Fruit fly (Drosophila melanogaster) whole organism, embryonic: Measurements from ENCODE around the gene CG31637.

ENCODE experiments used
- Atf-2 ChIP-seq: fragments of 200-800 bp; sonication (Bioruptor generic); optimal IDR thresholded peaks from 2 replicates; lab custom pipeline; 2016; ENCODE audit warnings: missing biosample characterization, missing genetic modification characterization
- Atf3 ChIP-seq: fragments of 200-800 bp; sonication (Bioruptor generic); optimal IDR thresholded peaks from 3 replicates; lab custom pipeline; 2016; ENCODE audit warnings: missing biosample characterization, missing genetic modification characterization
- C15 ChIP-seq: fragments of 200-800 bp; sonication (Bioruptor generic); IDR thresholded peaks from 3 replicates; pipeline ENCODE4 v1.3.6; 2022; ENCODE audit warnings: missing biosample characterization, missing genetic modification characterization
- CG10209 ChIP-seq: fragments of 200-800 bp; sonication (Bioruptor generic); optimal IDR thresholded peaks from 3 replicates; lab custom pipeline; 2017; ENCODE audit warnings: missing biosample characterization, mild to moderate bottlenecking, missing genetic modification characterization, missing genetic modification reagents
- CG10321 ChIP-seq: fragments of 200-800 bp; sonication (Bioruptor generic); IDR thresholded peaks from 2 replicates; pipeline ENCODE4 v1.3.6; 2022; ENCODE audit warnings: missing biosample characterization, missing genetic modification characterization
- CG10431 ChIP-seq: fragments of 200-800 bp; sonication (Bioruptor generic); optimal IDR thresholded peaks from 3 replicates; lab custom pipeline; 2018; ENCODE audit warnings: missing biosample characterization, mild to moderate bottlenecking, missing genetic modification characterization
- CG12071 ChIP-seq: fragments of 200-800 bp; sonication (Bioruptor generic); optimal IDR thresholded peaks from 3 replicates; lab custom pipeline; 2018; ENCODE audit warnings: missing biosample characterization, mild to moderate bottlenecking, missing genetic modification characterization
- CG12104 ChIP-seq: fragments of 200-800 bp; sonication (Bioruptor generic); optimal IDR thresholded peaks from 3 replicates; lab custom pipeline; 2016; ENCODE audit warnings: missing biosample characterization, missing genetic modification characterization
- CG15514 ChIP-seq: fragments of 200-800 bp; sonication (Bioruptor generic); optimal IDR thresholded peaks from 3 replicates; lab custom pipeline; 2017; ENCODE audit warnings: missing biosample characterization, missing genetic modification characterization, mild to moderate bottlenecking, moderate library complexity, missing genetic modification reagents
- CG16779 ChIP-seq: fragments of 200-800 bp; sonication (Bioruptor generic); IDR thresholded peaks from 2 replicates; pipeline ENCODE4 v1.3.6; 2022; ENCODE audit warnings: missing biosample characterization, missing genetic modification characterization
- CG17802 ChIP-seq: fragments of 200-800 bp; sonication (Bioruptor generic); optimal IDR thresholded peaks from 2 replicates; lab custom pipeline; 2018; ENCODE audit warnings: missing biosample characterization, mild to moderate bottlenecking, missing genetic modification characterization, moderate library complexity
- CG18262 ChIP-seq: fragments of 200-800 bp; optimal IDR thresholded peaks from 3 replicates; lab custom pipeline; 2019; ENCODE audit warnings: missing biosample characterization, mild to moderate bottlenecking, missing genetic modification characterization, moderate library complexity
- CG3065 ChIP-seq: fragments of 200-800 bp; sonication (Bioruptor generic); optimal IDR thresholded peaks from 2 replicates; lab custom pipeline; 2016; ENCODE audit warnings: missing biosample characterization, missing genetic modification characterization
- CG32772 ChIP-seq: fragments of 200-800 bp; sonication (Bioruptor generic); IDR thresholded peaks from 2 replicates; pipeline ENCODE4 v1.3.6; 2022; ENCODE audit warnings: missing biosample characterization, missing genetic modification characterization
- CG6854 ChIP-seq: fragments of 200-800 bp; sonication (Bioruptor generic); optimal IDR thresholded peaks from 3 replicates; lab custom pipeline; 2017; ENCODE audit warnings: missing biosample characterization, mild to moderate bottlenecking, missing genetic modification characterization
- CG7928 ChIP-seq: fragments of 200-800 bp; sonication (Bioruptor generic); optimal IDR thresholded peaks from 2 replicates; lab custom pipeline; 2017; ENCODE audit warnings: missing biosample characterization, mild to moderate bottlenecking, missing genetic modification characterization
- CG8281 ChIP-seq: fragments of 200-800 bp; sonication (Bioruptor generic); optimal IDR thresholded peaks from 2 replicates; lab custom pipeline; 2018; ENCODE audit warnings: missing biosample characterization, mild to moderate bottlenecking, missing genetic modification characterization, moderate library complexity
- D ChIP-seq, 2 experiments: fragments of 200-800 bp in 1 of 2; fragments of >200 bp in 1 of 2; sonication (Bioruptor generic) in 1 of 2; optimal IDR thresholded peaks; 2 replicates in 1 of 2; 3 replicates in 1 of 2; lab custom pipeline; 2017; ENCODE audit warnings: mild to moderate bottlenecking in 1 of 2, missing biosample characterization in 1 of 2, missing genetic modification characterization in 1 of 2, missing genetic modification reagents in 1 of 2
- Dp ChIP-seq: fragments of 200-800 bp; sonication (Bioruptor generic); optimal IDR thresholded peaks from 2 replicates; lab custom pipeline; 2018; ENCODE audit warnings: missing biosample characterization, mild to moderate bottlenecking, missing genetic modification characterization, moderate library complexity
- Fer2 ChIP-seq: fragments of 200-800 bp; sonication (Bioruptor generic); optimal IDR thresholded peaks from 2 replicates; lab custom pipeline; 2018; ENCODE audit warnings: missing biosample characterization, mild to moderate bottlenecking, missing genetic modification characterization, moderate library complexity
- HHEX ChIP-seq: fragments of 200-800 bp; sonication (Bioruptor generic); optimal IDR thresholded peaks from 3 replicates; lab custom pipeline; 2017; ENCODE audit warnings: missing biosample characterization, mild to moderate bottlenecking, missing genetic modification characterization, missing genetic modification reagents
- HLH3B ChIP-seq: fragments of 200-800 bp; sonication (Bioruptor generic); IDR thresholded peaks from 2 replicates; pipeline ENCODE4 v1.3.6; 2022; ENCODE audit warnings: missing biosample characterization, missing genetic modification characterization
- HmgD ChIP-seq: fragments of 200-800 bp; sonication (Bioruptor generic); optimal IDR thresholded peaks from 3 replicates; lab custom pipeline; 2016; ENCODE audit warnings: missing biosample characterization, missing genetic modification characterization
- Scr ChIP-seq: fragments of 200-800 bp; sonication (Bioruptor generic); IDR thresholded peaks from 2 replicates; pipeline ENCODE4 v1.3.6; 2022; ENCODE audit warnings: missing biosample characterization, missing genetic modification characterization; ENCODE audit not compliant: partially characterized antibody
- Sox100B ChIP-seq: fragments of 200-800 bp; sonication (Bioruptor generic); optimal IDR thresholded peaks from 3 replicates; lab custom pipeline; 2018; ENCODE audit warnings: missing biosample characterization, mild to moderate bottlenecking, missing genetic modification characterization
- Sry-δ ChIP-seq: fragments of 200-800 bp; sonication (Bioruptor generic); optimal IDR thresholded peaks from 2 replicates; lab custom pipeline; 2016; ENCODE audit warnings: missing biosample characterization, missing genetic modification characterization
- ap ChIP-seq: fragments of 200-800 bp; sonication (Bioruptor generic); IDR thresholded peaks from 2 replicates; pipeline ENCODE4 v1.3.6; 2022; ENCODE audit warnings: missing biosample characterization, missing genetic modification characterization
- bcd ChIP-seq: fragments of 200-800 bp; sonication (Bioruptor generic); optimal IDR thresholded peaks from 2 replicates; lab custom pipeline; 2017; ENCODE audit warnings: missing biosample characterization, mild to moderate bottlenecking, missing genetic modification characterization
- cad ChIP-seq: fragments of >200 bp; optimal IDR thresholded peaks from 2 replicates; lab custom pipeline; 2017; ENCODE audit warnings: missing biosample characterization, missing genetic modification characterization
- chif ChIP-seq, 2 experiments: fragments of 200-800 bp; sonication (Bioruptor generic); optimal IDR thresholded peaks; 3 replicates each; lab custom pipeline; 2016; ENCODE audit warnings: missing biosample characterization in 2 of 2, missing genetic modification characterization in 2 of 2
- crol ChIP-seq: fragments of 200-800 bp; sonication (Bioruptor generic); IDR thresholded peaks from 2 replicates; pipeline ENCODE4 v1.3.6; 2022; ENCODE audit warnings: missing biosample characterization, missing genetic modification characterization
- crp ChIP-seq, 2 experiments: fragments of 200-800 bp; sonication (Bioruptor generic); optimal IDR thresholded peaks; 2 replicates in 1 of 2; 3 replicates in 1 of 2; lab custom pipeline; 2017; ENCODE audit warnings: missing biosample characterization in 2 of 2, missing genetic modification characterization in 2 of 2, mild to moderate bottlenecking in 1 of 2, moderate library complexity in 1 of 2
- danr ChIP-seq: fragments of 200-800 bp; sonication (Bioruptor generic); IDR thresholded peaks from 2 replicates; pipeline ENCODE4 v1.3.6; 2022; ENCODE audit warnings: missing biosample characterization, missing genetic modification characterization
- dysf ChIP-seq: fragments of 200-800 bp; sonication (Bioruptor generic); IDR thresholded peaks from 3 replicates; pipeline ENCODE4 v1.3.6; 2022; ENCODE audit warnings: missing biosample characterization, missing genetic modification characterization
- h ChIP-seq: fragments of >200 bp; optimal IDR thresholded peaks from 2 replicates; lab custom pipeline; 2017
- ind ChIP-seq: fragments of 200-800 bp; sonication (Bioruptor generic); optimal IDR thresholded peaks from 3 replicates; lab custom pipeline; 2016; ENCODE audit warnings: missing biosample characterization, missing genetic modification characterization
- jing ChIP-seq: fragments of 200-800 bp; sonication (Bioruptor generic); optimal IDR thresholded peaks from 2 replicates; lab custom pipeline; 2018; ENCODE audit warnings: missing biosample characterization, mild to moderate bottlenecking, missing genetic modification characterization
- klu ChIP-seq: fragments of 200-800 bp; sonication (Bioruptor generic); IDR thresholded peaks from 2 replicates; pipeline ENCODE4 v1.3.6; 2022; ENCODE audit warnings: missing biosample characterization, missing genetic modification characterization
- lab ChIP-seq: fragments of 200-800 bp; sonication (Bioruptor generic); optimal IDR thresholded peaks from 3 replicates; lab custom pipeline; 2017; ENCODE audit warnings: missing biosample characterization, missing genetic modification characterization, mild to moderate bottlenecking, moderate library complexity, missing genetic modification reagents
- mam ChIP-seq: fragments of 200-800 bp; sonication (Bioruptor generic); optimal IDR thresholded peaks from 3 replicates; lab custom pipeline; 2016; ENCODE audit warnings: missing biosample characterization, missing genetic modification characterization
- mld ChIP-seq: fragments of 200-800 bp; sonication (Bioruptor generic); IDR thresholded peaks from 3 replicates; pipeline ENCODE4 v1.3.6; 2022; ENCODE audit warnings: missing biosample characterization, missing genetic modification characterization; ENCODE audit not compliant: partially characterized antibody
- nom ChIP-seq: fragments of 200-800 bp; sonication (Bioruptor generic); optimal IDR thresholded peaks from 2 replicates; lab custom pipeline; 2017; ENCODE audit warnings: missing biosample characterization, missing genetic modification characterization, mild to moderate bottlenecking, moderate library complexity, missing genetic modification reagents
- shn ChIP-seq: fragments of 200-800 bp; sonication (Bioruptor generic); optimal IDR thresholded peaks from 3 replicates; lab custom pipeline; 2016; ENCODE audit warnings: missing biosample characterization, missing genetic modification characterization
- sima ChIP-seq: fragments of 200-800 bp; sonication (Bioruptor generic); optimal IDR thresholded peaks from 2 replicates; lab custom pipeline; 2016; ENCODE audit warnings: missing biosample characterization, missing genetic modification characterization
- slou ChIP-seq: fragments of 200-800 bp; sonication (Bioruptor generic); optimal IDR thresholded peaks from 3 replicates; lab custom pipeline; 2016; ENCODE audit warnings: missing biosample characterization, missing genetic modification characterization
- slp2 ChIP-seq: fragments of 200-800 bp; sonication (Bioruptor generic); optimal IDR thresholded peaks from 2 replicates; lab custom pipeline; 2016; ENCODE audit warnings: missing biosample characterization, missing genetic modification characterization
- sob ChIP-seq: fragments of 200-800 bp; sonication (Bioruptor generic); IDR thresholded peaks from 2 replicates; pipeline ENCODE4 v1.3.6; 2022; ENCODE audit warnings: missing biosample characterization, missing genetic modification characterization
- ssp ChIP-seq: fragments of 200-800 bp; sonication (Bioruptor generic); IDR thresholded peaks from 2 replicates; pipeline ENCODE4 v1.3.6; 2022; ENCODE audit warnings: missing biosample characterization, missing genetic modification characterization
- stc ChIP-seq: fragments of 200-800 bp; sonication (Bioruptor generic); IDR thresholded peaks from 2 replicates; pipeline ENCODE4 v1.3.6; 2022; ENCODE audit warnings: missing biosample characterization, missing genetic modification characterization
- trh ChIP-seq: fragments of 200-800 bp; sonication (Bioruptor generic); optimal IDR thresholded peaks from 2 replicates; lab custom pipeline; 2016; ENCODE audit warnings: missing biosample characterization, missing genetic modification characterization
- tx ChIP-seq: fragments of 200-800 bp; sonication (Bioruptor generic); optimal IDR thresholded peaks from 2 replicates; lab custom pipeline; 2016; ENCODE audit warnings: missing biosample characterization, missing genetic modification characterization
- yki ChIP-seq: fragments of >200 bp; optimal IDR thresholded peaks from 3 replicates; lab custom pipeline; 2018

Gene CG31637

DNA sequence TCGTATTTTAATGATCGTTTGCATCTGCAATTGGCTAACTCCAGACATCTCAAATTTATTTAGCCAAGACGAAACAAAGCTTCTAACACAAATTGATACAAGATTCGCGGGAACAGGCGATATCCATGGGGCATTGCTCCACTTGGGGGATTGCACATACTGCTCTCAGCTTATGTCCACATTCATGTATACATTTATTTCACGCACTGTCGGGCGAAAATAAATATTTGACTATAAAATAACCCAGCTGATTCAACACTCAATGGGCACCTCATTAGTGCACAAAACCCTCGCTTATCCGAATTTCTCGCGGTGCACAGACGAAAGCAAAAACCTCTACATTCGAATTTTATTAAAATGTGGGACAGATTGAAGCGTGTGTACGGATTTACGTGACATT, 37.0 kb upstream of the CG31637 start (continued):
- no peak for TF ChIP-seq D (optimal IDR thresholded peaks at IDR 0.05; lab: Kevin White, UChicago)
- TF ChIP-seq D (GFP tag; optimal IDR thresholded peaks at IDR 0.05; lab: Kevin White, UChicago) = peak; percentile 50
- TF ChIP-seq mam (GFP tag; lab: Kevin White, UChicago) = no peak
- TF ChIP-seq HHEX (GFP tag; lab: Kevin White, UChicago) = peak; percentile 46
- TF ChIP-seq slou (GFP tag; lab: Kevin White, UChicago) = no peak
- no peak for TF ChIP-seq ssp (GFP tag; lab: Robert Waterston, UW)
- TF ChIP-seq sob (GFP tag; lab: Robert Waterston, UW) = 0 out of 2 replicates have a peak, but pooled peaks have one; percentile 25
- peak; percentile 25 for TF ChIP-seq CG8281 (tag; lab: Kevin White, UChicago)
- no peak for TF ChIP-seq Fer2 (tag; lab: Kevin White, UChicago)
- no peak for TF ChIP-seq klu (GFP tag; lab: Robert Waterston, UW)
- no peak for TF ChIP-seq jing
- no peak for TF ChIP-seq CG32772 (GFP tag; lab: Robert Waterston, UW)
- TF ChIP-seq cad (GFP tag; lab: Kevin White, UChicago) = no peak
- no peak for TF ChIP-seq Atf-2 (GFP tag; lab: Kevin White, UChicago)
- TF ChIP-seq Sry-δ (GFP tag; lab: Kevin White, UChicago) = no peak
- TF ChIP-seq ind (GFP tag; lab: Kevin White, UChicago) = no peak
- no peak for TF ChIP-seq danr (GFP tag; lab: Robert Waterston, UW)
- TF ChIP-seq ap = no peak
- no peak for TF ChIP-seq nom (GFP tag; lab: Kevin White, UChicago)
- TF ChIP-seq CG16779 (GFP tag; lab: Robert Waterston, UW) = no peak
- TF ChIP-seq slp2 (GFP tag; lab: Kevin White, UChicago) = no peak
- no peak for TF ChIP-seq CG15514 (GFP tag; lab: Kevin White, UChicago)
- no peak for TF ChIP-seq Scr (GFP tag; lab: Robert Waterston, UW)
- TF ChIP-seq CG17802 (tag; lab: Kevin White, UChicago) = no peak
- no peak for TF ChIP-seq Atf3
- TF ChIP-seq trh (GFP tag; lab: Kevin White, UChicago) = no peak
- TF ChIP-seq HLH3B = no peak
- no peak for TF ChIP-seq h (lab: Kevin White, UChicago)
- no peak for TF ChIP-seq mld (GFP tag; lab: Robert Waterston, UW)
- peak in 1 of 2 experiments; percentile 34 for TF ChIP-seq chif (GFP tag; optimal IDR thresholded peaks at IDR 0.05; lab: Kevin White, UChicago)
- no peak for TF ChIP-seq HmgD (GFP tag; lab: Kevin White, UChicago)
- peak; percentile 43; the same call in 1 of the 2 replicates for TF ChIP-seq stc
- peak; percentile 75 for TF ChIP-seq CG12071
- no peak for TF ChIP-seq crol (GFP tag; lab: Robert Waterston, UW)
- no peak for TF ChIP-seq crp (GFP tag; optimal IDR thresholded peaks at IDR 0.05; lab: Kevin White, UChicago)
- TF ChIP-seq bcd (GFP tag; lab: Kevin White, UChicago) = no peak
- TF ChIP-seq CG18262 (tag; lab: Kevin White, UChicago) = peak; percentile 20
- TF ChIP-seq lab (GFP tag; lab: Kevin White, UChicago) = peak; percentile 72
- no peak for TF ChIP-seq tx (GFP tag; lab: Kevin White, UChicago)
- no peak for TF ChIP-seq sima (GFP tag; lab: Kevin White, UChicago)
- TF ChIP-seq Sox100B = peak; percentile 47
- no peak for TF ChIP-seq CG12104
- TF ChIP-seq CG3065 = no peak
- TF ChIP-seq CG7928 (GFP tag; lab: Kevin White, UChicago) = no peak
- TF ChIP-seq dysf = no peak
- no peak for TF ChIP-seq yki (lab: Kevin White, UChicago)
- no peak for TF ChIP-seq C15 (GFP tag; lab: Robert Waterston, UW)
- TF ChIP-seq shn = no peak
- TF ChIP-seq Dp = no peak
- peak; percentile 35 for TF ChIP-seq CG6854 (GFP tag; lab: Kevin White, UChicago)
- TF ChIP-seq CG10321 (GFP tag; lab: Robert Waterston, UW) = no peak
- TF ChIP-seq CG10431 = peak; percentile 35
- TF ChIP-seq CG10209 (GFP tag; lab: Kevin White, UChicago) = peak; percentile 26
